Worm (Caenorhabditis elegans) whole organism, L4 larva: ENCODE results near the gene ape-1.

Experiments
- D1046.2 ChIP-seq: fragments of 200-800 bp; sonication (Bioruptor generic); IDR thresholded peaks from 2 replicates; pipeline ENCODE4 v1.3.6; 2022; ENCODE audit warnings: missing genetic modification characterization, missing compliant biosample characterization
- F49E8.2 ChIP-seq: sonication (generic microtip); optimal IDR thresholded peaks from 2 replicates; lab custom pipeline; 2016; ENCODE audit warnings: missing compliant biosample characterization, mild to moderate bottlenecking, missing genetic modification characterization, borderline replicate concordance
- R02D3.7 ChIP-seq: fragments of 150-350 bp; sonication (generic microtip); optimal IDR thresholded peaks from 3 replicates; lab custom pipeline; 2014; ENCODE audit warnings: missing biosample characterization, missing genetic modification characterization
- T20F7.1 ChIP-seq: fragments of 200-800 bp; sonication (Bioruptor generic); optimal IDR thresholded peaks from 2 replicates; lab custom pipeline; 2018; ENCODE audit warnings: mild to moderate bottlenecking, missing genetic modification characterization, missing compliant biosample characterization
- Y105C5A.15 ChIP-seq: fragments of 200-800 bp; sonication (Bioruptor generic); IDR thresholded peaks from 2 replicates; pipeline ENCODE4 v1.3.6; 2022; ENCODE audit warnings: missing genetic modification characterization, missing compliant biosample characterization
- Y75B8A.6 ChIP-seq: fragments of 200-800 bp; sonication (Bioruptor generic); IDR thresholded peaks from 2 replicates; pipeline ENCODE4 v1.3.6; 2022; ENCODE audit warnings: missing genetic modification reagents, missing genetic modification characterization, missing compliant biosample characterization
- ZK546.5 ChIP-seq, 2 experiments: sonication (generic microtip); optimal IDR thresholded peaks; 2 replicates each; lab custom pipeline; 2017; ENCODE audit warnings: missing biosample characterization in 2 of 2, missing genetic modification characterization in 2 of 2
- aha-1 ChIP-seq: fragments of 150-350 bp; peaks from one replicate; lab custom pipeline; 2014; ENCODE audit warnings: missing biosample characterization, missing genetic modification characterization
- aly-2 ChIP-seq: sonication (generic microtip); optimal IDR thresholded peaks from 2 replicates; lab custom pipeline; 2018; ENCODE audit warnings: missing biosample characterization, missing genetic modification characterization
- ama-1 ChIP-seq: fragments of 150-350 bp; optimal IDR thresholded peaks from 2 replicates; lab custom pipeline; 2014; ENCODE audit warnings: inconsistent platforms, mixed read lengths
- ceh-20 ChIP-seq: fragments of 200-800 bp; sonication (Bioruptor generic); IDR thresholded peaks from 2 replicates; pipeline ENCODE4 v1.3.6; 2022; ENCODE audit warnings: missing genetic modification reagents, missing genetic modification characterization, missing compliant biosample characterization
- ceh-32 ChIP-seq: sonication (generic microtip); optimal IDR thresholded peaks from 2 replicates; lab custom pipeline; 2016; ENCODE audit warnings: mild to moderate bottlenecking, missing genetic modification characterization, missing compliant biosample characterization; ENCODE audit not compliant: poor library complexity
- ces-1 ChIP-seq: fragments of 150-350 bp; sonication (generic microtip); optimal IDR thresholded peaks from 4 replicates; lab custom pipeline; 2014; ENCODE audit warnings: missing biosample characterization, missing genetic modification reagents, missing genetic modification characterization
- ctbp-1 ChIP-seq: fragments of 200-800 bp; sonication (Bioruptor generic); IDR thresholded peaks from 2 replicates; pipeline ENCODE4 v1.3.6; 2022; ENCODE audit warnings: missing genetic modification reagents, missing genetic modification characterization, missing compliant biosample characterization
- dmd-6 ChIP-seq: fragments of 200-800 bp; sonication (Bioruptor generic); IDR thresholded peaks from 2 replicates; pipeline ENCODE4 v1.3.6; 2022; ENCODE audit warnings: missing genetic modification reagents, missing genetic modification characterization, missing compliant biosample characterization
- dve-1 ChIP-seq: sonication (generic microtip); optimal IDR thresholded peaks from 2 replicates; lab custom pipeline; 2017; ENCODE audit warnings: antibody characterized with exemption, mild to moderate bottlenecking, missing genetic modification characterization, missing compliant biosample characterization; ENCODE audit not compliant: insufficient read depth
- egl-27 ChIP-seq: sonication (generic microtip); optimal IDR thresholded peaks from 3 replicates; lab custom pipeline; 2017; ENCODE audit warnings: missing biosample characterization, missing genetic modification reagents, missing genetic modification characterization
- fkh-10 ChIP-seq: fragments of 150-350 bp; optimal IDR thresholded peaks from 2 replicates; lab custom pipeline; 2014; ENCODE audit warnings: missing biosample characterization, missing genetic modification reagents, missing genetic modification characterization
- fos-1 ChIP-seq: fragments of 150-350 bp; optimal IDR thresholded peaks from 2 replicates; lab custom pipeline; 2014; ENCODE audit warnings: missing biosample characterization, missing genetic modification characterization
- jun-1 ChIP-seq: fragments of 150-350 bp; optimal IDR thresholded peaks from 2 replicates; lab custom pipeline; 2014; ENCODE audit warnings: missing biosample characterization, missing genetic modification reagents, missing genetic modification characterization
- lin-13 ChIP-seq: fragments of 150-350 bp; optimal IDR thresholded peaks from 2 replicates; lab custom pipeline; 2014; ENCODE audit warnings: missing biosample characterization, missing genetic modification reagents, missing genetic modification characterization
- lin-15B ChIP-seq: fragments of 150-350 bp; sonication (generic microtip); optimal IDR thresholded peaks from 3 replicates; lab custom pipeline; 2014; ENCODE audit warnings: missing biosample characterization, missing genetic modification characterization
- lin-38 ChIP-seq: fragments of 200-800 bp; sonication (Bioruptor generic); IDR thresholded peaks from 2 replicates; pipeline ENCODE4 v1.3.6; 2022; ENCODE audit warnings: missing genetic modification reagents, missing genetic modification characterization, missing compliant biosample characterization
- lir-3 ChIP-seq: sonication (generic microtip); optimal IDR thresholded peaks from 2 replicates; lab custom pipeline; 2016; ENCODE audit warnings: mild to moderate bottlenecking, missing genetic modification characterization, missing compliant biosample characterization
- lsy-2 ChIP-seq, 2 experiments: fragments of 150-350 bp in 1 of 2; sonication (generic microtip) in 1 of 2; optimal IDR thresholded peaks; 2 replicates each; lab custom pipeline; 2014 to 2017; ENCODE audit warnings: missing biosample characterization in 2 of 2, missing genetic modification characterization in 2 of 2
- madf-9 ChIP-seq: fragments of 200-800 bp; sonication (Bioruptor generic); conservative IDR thresholded peaks from 2 replicates; pipeline ENCODE4 v1.3.6; 2022; ENCODE audit warnings: missing genetic modification reagents, missing genetic modification characterization, missing compliant biosample characterization
- mdt-29 ChIP-seq: fragments of 200-800 bp; sonication (Bioruptor generic); IDR thresholded peaks from 2 replicates; pipeline ENCODE4 v1.3.6; 2022; ENCODE audit warnings: missing genetic modification reagents, missing genetic modification characterization, missing compliant biosample characterization
- mes-2 ChIP-seq: sonication (generic microtip); optimal IDR thresholded peaks from 2 replicates; lab custom pipeline; 2016; ENCODE audit warnings: missing genotype, mild to moderate bottlenecking, missing genetic modification characterization, missing compliant biosample characterization; ENCODE audit not compliant: poor library complexity, severe bottlenecking
- mxl-2 ChIP-seq: fragments of 200-800 bp; sonication (Bioruptor generic); conservative IDR thresholded peaks from 2 replicates; pipeline ENCODE4 v1.3.6; 2022; ENCODE audit warnings: missing genetic modification reagents, missing genetic modification characterization, missing compliant biosample characterization
- nhr-25 ChIP-seq: sonication (generic microtip); optimal IDR thresholded peaks from 2 replicates; lab custom pipeline; 2017; ENCODE audit warnings: missing genetic modification characterization, mild to moderate bottlenecking, missing compliant biosample characterization, antibody characterized with exemption, moderate library complexity, borderline replicate concordance; ENCODE audit not compliant: insufficient read depth
- nhr-48 ChIP-seq: sonication (generic microtip); optimal IDR thresholded peaks from 2 replicates; lab custom pipeline; 2016; ENCODE audit warnings: mild to moderate bottlenecking, missing genetic modification characterization, missing compliant biosample characterization
- php-3 ChIP-seq: fragments of 200-800 bp; sonication (Bioruptor generic); IDR thresholded peaks from 2 replicates; pipeline ENCODE4 v1.3.6; 2022; ENCODE audit warnings: missing genetic modification reagents, missing genetic modification characterization, missing compliant biosample characterization
- pqm-1 ChIP-seq: sonication (generic microtip); optimal IDR thresholded peaks from 2 replicates; lab custom pipeline; 2017; ENCODE audit warnings: missing biosample characterization, missing genetic modification characterization
- rbr-2 ChIP-seq: sonication (generic microtip); optimal IDR thresholded peaks from 2 replicates; lab custom pipeline; 2016; ENCODE audit warnings: missing genotype, missing genetic modification characterization, missing compliant biosample characterization
- saeg-2 ChIP-seq: fragments of 200-800 bp; sonication (Bioruptor generic); IDR thresholded peaks from 2 replicates; pipeline ENCODE4 v1.3.6; 2022; ENCODE audit warnings: missing genetic modification reagents, missing genetic modification characterization, missing compliant biosample characterization
- sdz-12 ChIP-seq: fragments of 200-800 bp; sonication (Bioruptor generic); optimal IDR thresholded peaks from 2 replicates; lab custom pipeline; 2018; ENCODE audit warnings: mild to moderate bottlenecking, missing genetic modification characterization, missing compliant biosample characterization
- skn-1 ChIP-seq: fragments of 150-350 bp; optimal IDR thresholded peaks from 2 replicates; lab custom pipeline; 2014; ENCODE audit warnings: missing biosample characterization, missing genetic modification characterization
- snpc-4 ChIP-seq: fragments of 150-350 bp; optimal IDR thresholded peaks from 2 replicates; lab custom pipeline; 2014; ENCODE audit warnings: missing biosample characterization, missing genetic modification characterization
- unc-62 ChIP-seq, 3 experiments: fragments of 150-350 bp in 1 of 3; sonication (generic microtip); optimal IDR thresholded peaks in 2 of 3; peaks in 1 of 3; 1 replicate in 1 of 3; 2 replicates in 2 of 3; lab custom pipeline; 2014 to 2017; ENCODE audit warnings: missing biosample characterization in 3 of 3, missing genetic modification characterization in 3 of 3, missing genetic modification reagents in 3 of 3, missing genotype in 1 of 3
- zag-1 ChIP-seq: fragments of 150-350 bp; optimal IDR thresholded peaks from 2 replicates; lab custom pipeline; 2014; ENCODE audit warnings: missing biosample characterization, missing genetic modification characterization
- zip-11 ChIP-seq: fragments of 200-800 bp; sonication (Bioruptor generic); IDR thresholded peaks from 2 replicates; pipeline ENCODE4 v1.3.6; 2022; ENCODE audit warnings: missing genetic modification characterization, missing compliant biosample characterization

ape-1 gene

ce11 chrV:11697482-11697881 is 21.7 kb downstream of the ape-1 start:
- TF ChIP-seq ceh-20 (no peak), dmd-6 (GFP tag; lab: Robert Waterston, UW) (no peak), ces-1 (GFP tag; lab: Kevin White, UChicago) (peak; percentile 68), madf-9 (GFP tag; lab: Robert Waterston, UW) (no peak), lin-15B (tag; lab: Kevin White, UChicago) (no peak), mxl-2 (no peak), ctbp-1 (no peak), fkh-10 (GFP tag; lab: Kevin White, UChicago) (peak; percentile 84)

DNA sequence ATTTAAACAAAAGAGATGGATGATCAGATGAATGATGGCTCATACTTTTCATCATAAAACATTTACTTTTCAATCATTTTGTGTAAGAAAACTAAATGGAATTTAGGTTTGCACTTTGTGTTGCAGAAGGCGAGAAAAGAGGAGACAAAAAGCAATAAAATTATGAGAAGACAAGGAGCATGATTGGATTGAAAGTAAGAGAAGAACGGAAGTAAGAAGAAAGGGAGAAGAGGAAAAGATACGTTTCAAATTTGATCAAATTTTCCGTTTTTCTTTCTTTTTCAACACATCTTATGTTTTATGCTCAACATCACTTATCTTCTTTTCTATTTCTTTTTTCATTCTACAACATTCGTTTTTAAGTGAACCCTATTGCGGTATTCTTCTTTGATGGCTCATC is 28.9 kb downstream of the ape-1 start:
- TF ChIP-seq dmd-6 (GFP tag; lab: Robert Waterston, UW) (no peak), ceh-32 (tag; lab: Kevin White, UChicago) (peak; percentile 92), aha-1 (peak; percentile 84), fkh-10 (GFP tag; lab: Kevin White, UChicago) (peak; percentile 77), lsy-2 (tag; optimal IDR thresholded peaks at IDR 0.05; lab: Kevin White, UChicago) (no peak), ces-1 (GFP tag; lab: Kevin White, UChicago) (peak; percentile 82)

ce11 chrV:11705399-11705798 is 29.7 kb downstream of the ape-1 start, which contains the start of gene ceh-32:
Gene ceh-32, minus strand, starts transcription at chrV:11705400.
- TF ChIP-seq ZK546.5 (tag; optimal IDR thresholded peaks at IDR 0.05; lab: Kevin White, UChicago) (no peak), ceh-32 (tag; lab: Kevin White, UChicago) (peak; percentile 64)

DNA sequence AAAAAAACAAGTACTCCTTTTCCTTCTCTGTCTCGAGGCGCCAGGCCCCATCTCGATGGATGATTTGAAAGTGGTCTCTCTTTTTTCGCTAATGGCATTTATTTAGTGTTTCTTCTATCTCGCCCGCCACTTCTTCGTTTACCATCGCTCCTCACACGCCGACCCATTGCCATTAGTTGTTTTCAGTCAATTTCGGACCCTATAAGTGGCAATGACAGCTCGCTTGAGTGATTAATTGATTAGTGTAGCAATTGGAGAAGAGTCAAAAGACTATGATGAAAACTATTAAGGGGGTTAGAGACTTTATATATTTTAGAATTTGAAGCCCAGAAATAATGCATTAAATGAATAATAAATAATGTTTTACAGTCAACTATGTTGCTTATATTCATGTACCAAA is 30.6 kb downstream of the ape-1 start:
- no peak for TF ChIP-seq lin-38
- TF ChIP-seq dve-1 (tag; lab: Kevin White, UChicago), result no peak
- no peak for TF ChIP-seq F49E8.2 (tag; lab: Kevin White, UChicago)
- TF ChIP-seq ceh-32 (tag; lab: Kevin White, UChicago), result peak; percentile 83
- no peak for TF ChIP-seq unc-62 (GFP tag; optimal IDR thresholded peaks at IDR 0.05 in 1 of 2; lab: Kevin White, UChicago)
- TF ChIP-seq unc-62 (tag; optimal IDR thresholded peaks at IDR 0.05; lab: Kevin White, UChicago), result no peak
- no peak for TF ChIP-seq T20F7.1 (GFP tag; lab: Kevin White, UChicago)
- no peak for TF ChIP-seq rbr-2
- TF ChIP-seq Y105C5A.15 (GFP tag; lab: Robert Waterston, UW), result no peak

- TF ChIP-seq ceh-32 (tag; lab: Kevin White, UChicago) (peak; percentile 85), zag-1 (no peak)
Observed at ce11 chrV:11711751-11712150, 36.0 kb downstream of the ape-1 start.

- peak; percentile 8 for TF ChIP-seq pqm-1 (tag; lab: Kevin White, UChicago)
- TF ChIP-seq lir-3 (tag; lab: Kevin White, UChicago), result no peak
- TF ChIP-seq ctbp-1, result no peak
- TF ChIP-seq unc-62 (GFP tag; optimal IDR thresholded peaks at IDR 0.05 in 1 of 2; lab: Kevin White, UChicago), result peak in 1 of 2 experiments; percentile 27
- no peak for TF ChIP-seq unc-62 (tag; optimal IDR thresholded peaks at IDR 0.05; lab: Kevin White, UChicago)
- TF ChIP-seq zip-11 (GFP tag; lab: Robert Waterston, UW), result no peak
- TF ChIP-seq R02D3.7 (tag; lab: Kevin White, UChicago), result no peak
- no peak for TF ChIP-seq fos-1 (tag; lab: Kevin White, UChicago)
- no peak for TF ChIP-seq jun-1 (tag; lab: Kevin White, UChicago)
- no peak for TF ChIP-seq snpc-4 (tag; lab: Kevin White, UChicago)
- no peak for TF ChIP-seq lin-13 (GFP tag; lab: Kevin White, UChicago)
- no peak for TF ChIP-seq mes-2 (tag; lab: Kevin White, UChicago)
- peak; percentile 51; the same call in 1 of the 2 replicates for TF ChIP-seq dmd-6 (GFP tag; lab: Robert Waterston, UW)
- no peak for TF ChIP-seq skn-1 (tag; lab: Kevin White, UChicago)
- no peak for TF ChIP-seq D1046.2 (GFP tag; lab: Robert Waterston, UW)
- TF ChIP-seq saeg-2 (GFP tag; lab: Robert Waterston, UW), result no peak
- no peak for TF ChIP-seq php-3 (GFP tag; lab: Robert Waterston, UW)
- TF ChIP-seq nhr-25 (tag; lab: Kevin White, UChicago), result no peak
- TF ChIP-seq egl-27 (tag; lab: Kevin White, UChicago), result no peak
- TF ChIP-seq mdt-29 (GFP tag; lab: Robert Waterston, UW), result no peak
- no peak for TF ChIP-seq Y75B8A.6 (GFP tag; lab: Robert Waterston, UW)
- no peak for TF ChIP-seq aly-2 (tag; lab: Kevin White, UChicago)
- TF ChIP-seq nhr-48, result no peak
- TF ChIP-seq ama-1 (lab: Kevin White, UChicago), result no peak
- TF ChIP-seq sdz-12 (GFP tag; lab: Kevin White, UChicago), result no peak
Observed at ce11 chrV:11715797-11716196, 40.1 kb downstream of the ape-1 start, which contains the start of gene tre-3. Gene tre-3, minus strand, starts transcription at chrV:11715903.
